Worm (Caenorhabditis elegans): ENCODE results near the gene tcer-1.

Gene tcer-1

DNA sequence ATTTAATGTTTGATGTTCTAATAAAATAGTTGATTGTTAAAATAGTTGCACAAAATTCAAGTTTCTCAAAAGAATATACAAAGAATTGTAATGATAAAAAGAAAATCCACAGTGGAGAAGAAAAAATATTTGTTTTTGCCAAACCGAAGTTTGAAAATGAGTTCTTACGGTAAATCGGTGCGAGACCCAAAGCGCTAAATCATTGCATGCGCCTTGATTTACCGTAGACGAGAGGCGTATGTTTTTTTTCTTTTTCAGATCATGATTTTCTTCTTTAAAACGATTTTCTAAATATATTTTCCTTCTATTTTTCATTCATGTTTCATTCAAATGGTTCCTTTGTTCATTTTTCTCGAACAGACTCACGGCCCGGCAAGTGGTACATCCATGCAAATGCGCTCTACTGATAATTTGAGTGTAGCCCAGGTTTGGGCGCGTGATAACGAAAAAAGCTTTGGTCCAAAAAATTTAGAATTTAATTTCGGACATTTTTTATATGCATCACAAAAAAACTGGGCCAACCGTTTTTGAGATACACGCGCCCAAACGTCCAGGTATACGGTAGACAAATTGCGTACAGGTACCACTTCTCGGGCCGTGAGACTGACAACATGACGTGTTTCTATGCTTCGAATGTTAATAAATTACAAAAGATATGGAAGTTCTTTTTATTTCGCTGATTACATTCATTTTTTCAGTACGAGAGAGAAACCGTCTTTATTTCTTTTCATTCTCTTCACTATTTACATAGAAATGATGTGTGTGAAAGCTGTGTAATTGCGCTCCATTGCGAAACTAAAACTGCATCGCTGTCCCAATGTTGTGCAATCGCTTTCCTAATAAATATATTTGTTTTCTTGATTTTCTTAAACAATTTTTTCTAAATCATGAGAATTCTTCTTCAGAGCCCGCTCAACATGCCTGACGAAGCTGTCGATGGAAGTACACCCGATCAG is 24.7 kb downstream of the tcer-1 start, which contains the start of gene znf-598:
Gene znf-598 (plus strand): TSS at position 906 of the 956 bp plus-strand sequence.
- TF ChIP-seq sea-1 (GFP tag; conservative IDR thresholded peaks at IDR 0.05) (no peak), tbx-37 (GFP tag; conservative IDR thresholded peaks at IDR 0.05) (no peak), hnd-1 (tag; optimal IDR thresholded peaks at IDR 0.05) (no peak), flt-1 (GFP tag; IDR thresholded peaks at IDR 0.05) (no peak), ets-7 (tag; optimal IDR thresholded peaks at IDR 0.05) (no peak), ceh-36 (tag; optimal IDR thresholded peaks at IDR 0.05) (no peak), scrt-1 (GFP tag; IDR thresholded peaks at IDR 0.05) (no peak), tbx-11 (GFP tag; IDR thresholded peaks at IDR 0.05) (no peak), B0310.2 (tag; optimal IDR thresholded peaks at IDR 0.05) (no peak), hmbx-1 (tag; optimal IDR thresholded peaks at IDR 0.05) (no peak), tra-4 (tag; optimal IDR thresholded peaks at IDR 0.05) (no peak), aly-1 (tag; optimal IDR thresholded peaks at IDR 0.05) (no peak), hmg-4 (GFP tag; optimal IDR thresholded peaks at IDR 0.05) (no peak)

- TF ChIP-seq ceh-13 (GFP tag; optimal IDR thresholded peaks at IDR 0.05), result no peak
- TF ChIP-seq F13C5.2 (tag; optimal IDR thresholded peaks at IDR 0.05), result peak; percentile 22
- no peak for TF ChIP-seq ama-1 (optimal IDR thresholded peaks at IDR 0.05)
- TF ChIP-seq hmg-4 (GFP tag; optimal IDR thresholded peaks at IDR 0.05), result peak; percentile 20
- TF ChIP-seq pes-1 (GFP tag; IDR thresholded peaks at IDR 0.05), result no peak
Observed at ce11 chrII:7022370-7023001, 27.4 kb downstream of the tcer-1 start, which contains the start of the genes lst-6 and lst-5. Gene lst-6 (minus strand): TSS chrII:7022509. Gene lst-5 (plus strand): TSS chrII:7022913.

ce11 chrII:7012592-7012991 is 37.3 kb downstream of the tcer-1 start, which contains the start of gene sqv-7:
Gene sqv-7 (minus strand): TSS chrII:7012692.
- TF ChIP-seq flt-1 (GFP tag; IDR thresholded peaks at IDR 0.05) (no peak), F13C5.2 (tag; optimal IDR thresholded peaks at IDR 0.05) (no peak), ceh-36 (tag; optimal IDR thresholded peaks at IDR 0.05) (no peak), ama-1 (optimal IDR thresholded peaks at IDR 0.05) (no peak), tbx-11 (GFP tag; IDR thresholded peaks at IDR 0.05) (no peak), ets-7 (tag; optimal IDR thresholded peaks at IDR 0.05) (no peak), aly-1 (tag; optimal IDR thresholded peaks at IDR 0.05) (no peak), B0310.2 (tag; optimal IDR thresholded peaks at IDR 0.05) (no peak), tra-4 (tag; optimal IDR thresholded peaks at IDR 0.05) (no peak), pes-1 (GFP tag; IDR thresholded peaks at IDR 0.05) (no peak), scrt-1 (GFP tag; IDR thresholded peaks at IDR 0.05) (no peak), ceh-13 (GFP tag; optimal IDR thresholded peaks at IDR 0.05) (no peak), sea-1 (GFP tag; conservative IDR thresholded peaks at IDR 0.05) (no peak), hmg-4 (GFP tag; optimal IDR thresholded peaks at IDR 0.05) (no peak)

- TF ChIP-seq tbx-11 (GFP tag; IDR thresholded peaks at IDR 0.05) (0 out of 2 replicates have a peak, but pooled peaks have one; percentile 39), hmg-4 (GFP tag; optimal IDR thresholded peaks at IDR 0.05) (no peak), F13C5.2 (tag; optimal IDR thresholded peaks at IDR 0.05) (no peak), tbx-37 (GFP tag; conservative IDR thresholded peaks at IDR 0.05) (0 out of 2 replicates have a peak, but pooled peaks have one; percentile 17)
Observed at ce11 chrII:7002956-7003357, 46.9 kb downstream of the tcer-1 start.

DNA sequence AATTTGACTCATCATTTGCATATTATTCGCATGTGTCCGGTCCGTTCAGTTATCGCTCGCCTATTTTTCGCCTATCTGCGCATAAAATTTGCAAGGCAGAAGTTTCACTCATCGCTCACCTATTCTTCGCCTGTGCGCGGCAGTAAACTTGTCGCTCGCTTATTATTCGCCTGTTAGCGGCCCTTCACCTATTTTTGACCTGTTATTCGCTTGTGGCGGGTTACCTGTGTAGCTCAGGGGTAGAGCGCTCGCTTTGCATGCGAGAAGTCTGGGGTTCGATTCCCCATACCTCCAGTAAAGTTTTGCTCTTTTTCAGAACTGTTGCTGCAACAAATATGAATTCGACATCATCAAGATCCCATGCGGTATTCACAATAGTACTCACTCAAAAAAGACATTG is 48.5 kb downstream of the tcer-1 start:
- TF ChIP-seq tra-4 (tag; optimal IDR thresholded peaks at IDR 0.05) (peak; percentile 72), ets-7 (tag; optimal IDR thresholded peaks at IDR 0.05) (peak; percentile 57), hnd-1 (tag; optimal IDR thresholded peaks at IDR 0.05) (peak; percentile 67), aly-1 (tag; optimal IDR thresholded peaks at IDR 0.05) (peak; percentile 81), sea-1 (GFP tag; conservative IDR thresholded peaks at IDR 0.05) (peak; percentile 96), hmbx-1 (tag; optimal IDR thresholded peaks at IDR 0.05) (peak; percentile 68), flt-1 (GFP tag; IDR thresholded peaks at IDR 0.05) (peak; percentile 98), tbx-11 (GFP tag; IDR thresholded peaks at IDR 0.05) (peak; percentile 90), scrt-1 (GFP tag; IDR thresholded peaks at IDR 0.05) (peak; percentile 97), ceh-36 (tag; optimal IDR thresholded peaks at IDR 0.05) (peak; percentile 97), ceh-13 (GFP tag; optimal IDR thresholded peaks at IDR 0.05) (peak; percentile 77), hmg-4 (GFP tag; optimal IDR thresholded peaks at IDR 0.05) (peak; percentile 97), tbx-37 (GFP tag; conservative IDR thresholded peaks at IDR 0.05) (peak; percentile 89), pes-1 (GFP tag; IDR thresholded peaks at IDR 0.05) (peak; percentile 96), F13C5.2 (tag; optimal IDR thresholded peaks at IDR 0.05) (peak; percentile 80), B0310.2 (tag; optimal IDR thresholded peaks at IDR 0.05) (peak; percentile 78)
